Worm (Caenorhabditis elegans): ENCODE data around the gene hsp-3.

The hsp-3 gene

ce11 chrX:6041094-6041441 is 50.9 kb downstream of the hsp-3 start:
- no peak for TF ChIP-seq cog-1 (tag; optimal IDR thresholded peaks at IDR 0.05)
- TF ChIP-seq flt-1 (GFP tag; IDR thresholded peaks at IDR 0.05), result no peak
- TF ChIP-seq ztf-23 (GFP tag; IDR thresholded peaks at IDR 0.05), result no peak

- TF ChIP-seq cog-1 (tag; optimal IDR thresholded peaks at IDR 0.05) (no peak), med-1 (GFP tag; optimal IDR thresholded peaks at IDR 0.05; ENCODE audit: insufficient read depth) (no peak), ztf-29 (GFP tag; IDR thresholded peaks at IDR 0.05) (no peak), ref-1 (GFP tag; conservative IDR thresholded peaks at IDR 0.05) (no peak)
Observed at ce11 chrX:6040435-6041093, 51.4 kb downstream of the hsp-3 start.

DNA sequence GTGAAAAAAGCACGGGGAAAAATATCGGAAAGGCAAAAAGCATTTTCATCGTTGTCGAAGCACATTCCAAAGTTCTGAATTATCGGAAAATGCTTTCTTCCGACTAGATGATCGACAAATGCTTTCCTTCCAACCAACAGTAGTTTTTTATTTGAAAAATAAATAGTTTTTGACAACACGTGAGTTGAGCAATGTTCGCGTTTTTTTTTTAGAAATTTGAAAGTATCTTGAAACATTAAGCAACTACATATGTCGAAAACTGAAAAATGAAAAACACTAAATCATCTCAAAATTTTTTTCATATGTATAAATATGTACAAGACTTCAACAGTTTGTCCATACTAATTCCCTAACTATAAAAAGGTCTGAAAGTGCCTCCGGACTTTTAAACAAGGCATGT is 52.4 kb downstream of the hsp-3 start, which contains the start of gene hsp-25:
Gene hsp-25, minus strand, starts transcription at position 101 of the 400 bp plus-strand sequence.
- no peak for TF ChIP-seq ztf-29 (GFP tag; IDR thresholded peaks at IDR 0.05)
- TF ChIP-seq T22C8.4 (GFP tag; IDR thresholded peaks at IDR 0.05), result no peak
- no peak for TF ChIP-seq tab-1 (GFP tag; IDR thresholded peaks at IDR 0.05)
- no peak for TF ChIP-seq ztf-23 (GFP tag; IDR thresholded peaks at IDR 0.05)
- no peak for TF ChIP-seq ref-1 (GFP tag; conservative IDR thresholded peaks at IDR 0.05)
- no peak for TF ChIP-seq flt-1 (GFP tag; IDR thresholded peaks at IDR 0.05)
- TF ChIP-seq med-1 (GFP tag; optimal IDR thresholded peaks at IDR 0.05; ENCODE audit: insufficient read depth), result no peak
- no peak for TF ChIP-seq cog-1 (tag; optimal IDR thresholded peaks at IDR 0.05)
- no peak for TF ChIP-seq klf-2 (GFP tag; conservative IDR thresholded peaks at IDR 0.05)

All from whole organism, midembryonic.